Worm (Caenorhabditis elegans) whole organism, L2 larva: Measurements from ENCODE around the gene ZK666.15.
"Not testable (repeated sequence)": the region's sequence is repeated elsewhere in the genome, so short reads cannot be mapped to it uniquely, and the experiment has no call there.

ENCODE experiments used
- alr-1 ChIP-seq: fragments of 150-350 bp; optimal IDR thresholded peaks from 2 replicates; lab custom pipeline; 2014; ENCODE audit warnings: missing biosample characterization, missing genetic modification characterization
- lin-13 ChIP-seq: fragments of 150-350 bp; optimal IDR thresholded peaks from 2 replicates; lab custom pipeline; 2014; ENCODE audit warnings: missing biosample characterization, missing genetic modification reagents, missing genetic modification characterization
- lsy-2 ChIP-seq, 2 experiments: fragments of 150-350 bp in 1 of 2; sonication (generic microtip) in 1 of 2; optimal IDR thresholded peaks; 2 replicates each; lab custom pipeline; 2014 to 2017; ENCODE audit warnings: missing biosample characterization in 2 of 2, missing genetic modification characterization in 2 of 2
- nhr-23 ChIP-seq: fragments of 150-350 bp; optimal IDR thresholded peaks from 2 replicates; lab custom pipeline; 2014; ENCODE audit warnings: missing biosample characterization, missing genetic modification reagents, missing genetic modification characterization
- unc-55 ChIP-seq: fragments of 150-350 bp; sonication (generic microtip); optimal IDR thresholded peaks from 3 replicates; lab custom pipeline; 2014; ENCODE audit warnings: missing biosample characterization, missing genetic modification reagents, missing genetic modification characterization
- unc-62 ChIP-seq: fragments of 150-350 bp; optimal IDR thresholded peaks from 2 replicates; lab custom pipeline; 2014; ENCODE audit warnings: missing biosample characterization, missing genetic modification reagents, missing genetic modification characterization

- TF ChIP-seq unc-55 (GFP tag; lab: Kevin White, UChicago); nhr-23 (tag; lab: Kevin White, UChicago); lin-13 (GFP tag; lab: Kevin White, UChicago); lsy-2 (tag; optimal IDR thresholded peaks at IDR 0.05; lab: Kevin White, UChicago); unc-62; alr-1: not testable (repeated sequence)
These were observed 44.0 kb upstream of the ZK666.15 start, which contains the start of gene ZK673.1 for ce11 chrII:10442846-10443245.
